Fruit fly (Drosophila melanogaster) whole organism, wandering third instar larva: Measurements from ENCODE around the gene Mcm3.

ENCODE experiments used
- Abd-B ChIP-seq: fragments of >200 bp; optimal IDR thresholded peaks from 2 replicates; lab custom pipeline; 2017; ENCODE audit warnings: missing biosample characterization, missing genetic modification characterization
- CrebA ChIP-seq: fragments of 200-800 bp; sonication (Bioruptor generic); optimal IDR thresholded peaks from 2 replicates; lab custom pipeline; 2016; ENCODE audit warnings: missing biosample characterization, mild to moderate bottlenecking, missing genetic modification characterization, borderline replicate concordance
- Dif ChIP-seq: fragments of 200-275, 200-300 bp; sonication (Bioruptor generic); optimal IDR thresholded peaks from 2 replicates; lab custom pipeline; 2018; ENCODE audit warnings: missing biosample characterization, missing genetic modification characterization; ENCODE audit not compliant: partially characterized antibody
- HLH106 ChIP-seq: fragments of 200-800 bp; optimal IDR thresholded peaks from 3 replicates; lab custom pipeline; 2019; ENCODE audit warnings: missing biosample characterization, mild to moderate bottlenecking, missing genetic modification characterization, moderate library complexity
- Hr83 ChIP-seq: fragments of 200-300 bp; sonication (Bioruptor generic); optimal IDR thresholded peaks from 2 replicates; lab custom pipeline; 2016; ENCODE audit warnings: missing biosample characterization, mild to moderate bottlenecking, missing genetic modification characterization, moderate library complexity; ENCODE audit not compliant: poor library complexity, severe bottlenecking
- Mio ChIP-seq: sonication (Bioruptor generic); optimal IDR thresholded peaks from 2 replicates; lab custom pipeline; 2016; ENCODE audit warnings: missing biosample characterization, missing genetic modification characterization
- N ChIP-seq: fragments of >200 bp; optimal IDR thresholded peaks from 2 replicates; lab custom pipeline; 2018; ENCODE audit warnings: missing biosample characterization, missing external identifiers, missing genetic modification characterization
- OdsH ChIP-seq: fragments of 200-800 bp; sonication (Bioruptor generic); optimal IDR thresholded peaks from 2 replicates; lab custom pipeline; 2016; ENCODE audit warnings: missing biosample characterization, mild to moderate bottlenecking, missing genetic modification characterization
- Sp1 ChIP-seq: fragments of 200-800 bp; sonication (Bioruptor generic); optimal IDR thresholded peaks from 3 replicates; lab custom pipeline; 2019; ENCODE audit warnings: missing biosample characterization, mild to moderate bottlenecking, missing genetic modification characterization, moderate library complexity
- Vsx2 ChIP-seq: fragments of 200-300, 225-300 bp; sonication (Bioruptor generic); optimal IDR thresholded peaks from 2 replicates; lab custom pipeline; 2018; ENCODE audit warnings: missing biosample characterization, missing genetic modification characterization; ENCODE audit not compliant: partially characterized antibody
- brk ChIP-seq: fragments of 200-800 bp; sonication (Bioruptor generic); optimal IDR thresholded peaks from 2 replicates; lab custom pipeline; 2016; ENCODE audit warnings: missing biosample characterization, mild to moderate bottlenecking, missing genetic modification characterization
- dmrt93B ChIP-seq: fragments of 200-800 bp; sonication (Bioruptor generic); optimal IDR thresholded peaks from 2 replicates; lab custom pipeline; 2018; ENCODE audit warnings: missing biosample characterization, mild to moderate bottlenecking, missing genetic modification characterization
- dsf ChIP-seq: sonication (Bioruptor generic); optimal IDR thresholded peaks from 2 replicates; lab custom pipeline; 2016; ENCODE audit warnings: missing biosample characterization, missing genetic modification characterization, borderline replicate concordance
- ey ChIP-seq: fragments of 200-800 bp; sonication (Bioruptor generic); optimal IDR thresholded peaks from 2 replicates; lab custom pipeline; 2016; ENCODE audit warnings: missing biosample characterization, missing genetic modification characterization
- foxo ChIP-seq, 2 experiments: fragments of 200-800 bp; sonication (Bioruptor generic); optimal IDR thresholded peaks; 2 replicates in 1 of 2; 3 replicates in 1 of 2; lab custom pipeline; 2016 to 2017; ENCODE audit warnings: missing biosample characterization in 2 of 2, missing genetic modification characterization in 2 of 2
- fru ChIP-seq: fragments of 200-800 bp; sonication (Bioruptor generic); optimal IDR thresholded peaks from 3 replicates; lab custom pipeline; 2016; ENCODE audit warnings: missing biosample characterization, mild to moderate bottlenecking, missing genetic modification characterization
- h ChIP-seq: fragments of 200-800 bp; sonication (Bioruptor generic); optimal IDR thresholded peaks from 3 replicates; lab custom pipeline; 2016; ENCODE audit warnings: missing biosample characterization, mild to moderate bottlenecking, missing genetic modification characterization
- jim ChIP-seq: fragments of 175-275, 200-325 bp; sonication (Bioruptor generic); optimal IDR thresholded peaks from 2 replicates; lab custom pipeline; 2016; ENCODE audit warnings: missing biosample characterization, mild to moderate bottlenecking, missing genetic modification characterization
- lola ChIP-seq: fragments of >200 bp; optimal IDR thresholded peaks from 2 replicates; lab custom pipeline; 2017; ENCODE audit warnings: missing biosample characterization, missing genetic modification characterization
- pan ChIP-seq: fragments of >200 bp; optimal IDR thresholded peaks from 2 replicates; lab custom pipeline; 2017
- sv ChIP-seq: fragments of 200-800 bp; sonication (Bioruptor generic); optimal IDR thresholded peaks from 3 replicates; lab custom pipeline; 2016; ENCODE audit warnings: missing biosample characterization, missing genetic modification characterization
- tai ChIP-seq: sonication (Bioruptor generic); optimal IDR thresholded peaks from 2 replicates; lab custom pipeline; 2016; ENCODE audit warnings: missing biosample characterization, missing genetic modification characterization
- woc ChIP-seq: sonication (Bioruptor generic); optimal IDR thresholded peaks from 2 replicates; lab custom pipeline; 2016; ENCODE audit warnings: missing biosample characterization, mild to moderate bottlenecking, missing genetic modification characterization

The Mcm3 gene

DNA sequence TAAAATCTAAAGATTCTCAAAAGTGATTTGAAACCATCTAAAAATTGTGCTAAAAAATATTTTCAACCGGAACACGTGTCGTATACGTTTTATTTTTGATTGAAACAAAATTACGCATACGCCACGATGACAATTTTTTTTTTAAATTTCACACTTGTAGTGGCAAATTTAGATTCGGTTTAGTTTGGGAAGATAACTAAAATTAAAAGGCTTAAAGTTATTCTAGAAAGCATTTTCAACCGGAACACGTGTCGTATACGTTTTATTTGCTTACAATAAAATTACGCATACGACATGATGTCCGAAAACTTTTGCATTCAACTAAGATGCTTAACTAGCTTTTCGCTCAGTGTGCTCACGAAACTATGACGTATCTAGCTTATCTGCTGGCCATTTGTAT, 35.2 kb downstream of the Mcm3 start:
- TF ChIP-seq h (GFP tag; lab: Kevin White, UChicago) (no peak), foxo (GFP tag; optimal IDR thresholded peaks at IDR 0.05; lab: Kevin White, UChicago) (no peak), woc (GFP tag; lab: Kevin White, UChicago) (no peak), tai (no peak), lola (GFP tag; lab: Kevin White, UChicago) (no peak), Hr83 (no peak), N (GFP tag; lab: Kevin White, UChicago) (no peak), CrebA (GFP tag; lab: Kevin White, UChicago) (no peak), Vsx2 (no peak), jim (GFP tag; lab: Kevin White, UChicago) (no peak), dmrt93B (no peak), OdsH (GFP tag; lab: Kevin White, UChicago) (no peak), sv (no peak), Dif (no peak), Mio (no peak), brk (GFP tag; lab: Kevin White, UChicago) (no peak), HLH106 (tag; lab: Kevin White, UChicago) (no peak), dsf (GFP tag; lab: Kevin White, UChicago) (no peak), Sp1 (GFP tag; lab: Kevin White, UChicago) (no peak)

DNA sequence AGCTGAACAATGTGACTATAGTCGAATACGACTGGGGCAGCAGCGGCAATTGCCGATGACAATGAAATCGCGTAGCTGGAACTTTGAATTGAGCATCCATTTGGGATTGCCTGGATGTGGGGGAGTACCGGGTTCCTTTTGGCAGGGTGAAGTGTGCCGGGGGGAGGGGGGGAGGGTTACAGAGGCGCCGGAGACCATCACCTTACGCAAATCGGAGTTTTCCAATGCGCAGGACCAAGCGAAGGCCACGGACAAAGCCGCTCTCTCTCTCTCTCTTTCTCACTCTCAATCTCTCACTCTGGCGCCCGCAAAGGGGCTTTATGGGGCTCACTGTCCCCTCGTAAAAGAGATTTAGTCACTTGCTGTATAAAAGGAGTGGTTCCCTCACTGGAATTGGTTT, 39.5 kb downstream of the Mcm3 start:
- TF ChIP-seq fru (GFP tag; lab: Kevin White, UChicago): no peak
- TF ChIP-seq Abd-B (GFP tag; lab: Kevin White, UChicago): no peak
- TF ChIP-seq woc (GFP tag; lab: Kevin White, UChicago): no peak
- TF ChIP-seq Mio: no peak
- no peak for TF ChIP-seq foxo (GFP tag; optimal IDR thresholded peaks at IDR 0.05; lab: Kevin White, UChicago)
- no peak for TF ChIP-seq tai
- TF ChIP-seq, all 38 proteins: peak for 0

DNA sequence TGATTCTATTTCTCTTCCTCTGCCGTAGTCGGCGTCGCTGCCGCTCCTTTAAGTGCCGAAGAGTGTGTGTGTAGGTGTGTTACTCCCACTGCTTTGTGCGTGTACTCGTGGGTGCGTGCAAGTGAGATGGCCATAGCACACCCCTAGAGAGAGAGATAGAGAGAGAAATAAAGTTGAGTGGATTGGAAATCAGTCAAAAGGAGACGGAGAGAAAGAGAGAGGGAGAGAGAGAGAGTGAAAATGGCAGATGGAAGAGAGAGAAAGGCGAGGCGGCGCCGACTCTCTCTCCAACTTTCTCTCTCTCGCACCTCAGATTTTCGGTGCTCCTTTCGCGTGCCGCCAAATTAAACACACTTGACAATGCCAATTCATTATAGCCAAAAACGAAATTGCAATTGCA, 40.4 kb downstream of the Mcm3 start:
- TF ChIP-seq h (GFP tag; lab: Kevin White, UChicago) (no peak), foxo (GFP tag; optimal IDR thresholded peaks at IDR 0.05; lab: Kevin White, UChicago) (no peak), sv (no peak), OdsH (GFP tag; lab: Kevin White, UChicago) (no peak), pan (lab: Kevin White, UChicago) (no peak), Hr83 (no peak), ey (GFP tag; lab: Kevin White, UChicago) (no peak)
